Worm (Caenorhabditis elegans) whole organism, late embryonic: ENCODE data around the gene aipl-1.

ENCODE experiments used
- C08G9.2 ChIP-seq: sonication (generic microtip); optimal IDR thresholded peaks from 2 replicates; lab custom pipeline; 2016; ENCODE audit warnings: mild to moderate bottlenecking, missing genetic modification characterization, moderate library complexity, missing compliant biosample characterization
- C38D4.7 ChIP-seq: fragments of 200-800 bp; sonication (Bioruptor generic); optimal IDR thresholded peaks from 2 replicates; lab custom pipeline; 2018; ENCODE audit warnings: mild to moderate bottlenecking, missing genetic modification characterization, moderate library complexity, missing compliant biosample characterization
- F13H6.1 ChIP-seq: sonication (generic microtip); optimal IDR thresholded peaks from 2 replicates; lab custom pipeline; 2016; ENCODE audit warnings: missing genetic modification characterization, missing compliant biosample characterization
- K09A11.1 ChIP-seq: sonication (generic microtip); optimal IDR thresholded peaks from 2 replicates; lab custom pipeline; 2017; ENCODE audit warnings: antibody characterized with exemption, mild to moderate bottlenecking, missing genetic modification characterization, missing compliant biosample characterization; ENCODE audit not compliant: insufficient read depth
- T23F11.4 ChIP-seq: fragments of 200-800 bp; sonication (Bioruptor generic); optimal IDR thresholded peaks from 2 replicates; lab custom pipeline; 2018; ENCODE audit warnings: mild to moderate bottlenecking, missing genetic modification characterization, missing compliant biosample characterization
- Y22D7AL.16 ChIP-seq: sonication (generic microtip); optimal IDR thresholded peaks from 2 replicates; lab custom pipeline; 2016; ENCODE audit warnings: missing genetic modification characterization, missing compliant biosample characterization
- ama-1 ChIP-seq: fragments of 150-350 bp; optimal IDR thresholded peaks from 2 replicates; lab custom pipeline; 2014
- ceh-14 ChIP-seq: sonication (generic microtip); optimal IDR thresholded peaks from 2 replicates; lab custom pipeline; 2016; ENCODE audit warnings: missing genotype, missing genetic modification characterization, missing compliant biosample characterization
- ceh-18 ChIP-seq: sonication (generic microtip); optimal IDR thresholded peaks from 2 replicates; lab custom pipeline; 2016; ENCODE audit warnings: missing genetic modification characterization, missing compliant biosample characterization
- ceh-19 ChIP-seq: fragments of 200-800 bp; sonication (Bioruptor generic); optimal IDR thresholded peaks from 2 replicates; lab custom pipeline; 2018; ENCODE audit warnings: mild to moderate bottlenecking, missing genetic modification characterization, missing compliant biosample characterization
- ceh-22 ChIP-seq: sonication (generic microtip); optimal IDR thresholded peaks from 2 replicates; lab custom pipeline; 2017; ENCODE audit warnings: missing biosample characterization, missing genetic modification characterization
- ceh-24 ChIP-seq: sonication (generic microtip); optimal IDR thresholded peaks from 2 replicates; lab custom pipeline; 2016; ENCODE audit warnings: mild to moderate bottlenecking, missing genetic modification characterization, missing compliant biosample characterization
- ceh-30 ChIP-seq: fragments of 150-350 bp; optimal IDR thresholded peaks from 2 replicates; lab custom pipeline; 2014; ENCODE audit warnings: missing biosample characterization, missing genetic modification characterization
- ceh-34 ChIP-seq: sonication (generic microtip); optimal IDR thresholded peaks from 2 replicates; lab custom pipeline; 2016; ENCODE audit warnings: mild to moderate bottlenecking, missing genetic modification characterization, missing compliant biosample characterization
- ceh-45 ChIP-seq: fragments of 200-800 bp; sonication (Bioruptor generic); IDR thresholded peaks from 2 replicates; pipeline ENCODE4 v1.3.6; 2022; ENCODE audit warnings: missing genetic modification reagents, missing genetic modification characterization, missing compliant biosample characterization
- ceh-48 ChIP-seq: sonication (generic microtip); optimal IDR thresholded peaks from 2 replicates; lab custom pipeline; 2016; ENCODE audit warnings: missing genetic modification characterization, inconsistent platforms, missing compliant biosample characterization
- ceh-6 ChIP-seq: fragments of 200-800 bp; sonication (Bioruptor generic); optimal IDR thresholded peaks from 2 replicates; lab custom pipeline; 2018; ENCODE audit warnings: mild to moderate bottlenecking, missing genetic modification characterization, missing compliant biosample characterization
- che-1 ChIP-seq: sonication (generic microtip); optimal IDR thresholded peaks from 2 replicates; lab custom pipeline; 2016; ENCODE audit warnings: mild to moderate bottlenecking, missing genetic modification characterization, missing compliant biosample characterization
- dve-1 ChIP-seq: sonication (generic microtip); optimal IDR thresholded peaks from 2 replicates; lab custom pipeline; 2017; ENCODE audit warnings: antibody characterized with exemption, mild to moderate bottlenecking, missing genetic modification characterization, missing compliant biosample characterization
- elt-4 ChIP-seq: sonication (generic microtip); optimal IDR thresholded peaks from 2 replicates; lab custom pipeline; 2016; ENCODE audit warnings: missing genetic modification characterization, missing compliant biosample characterization
- eyg-1 ChIP-seq: sonication (generic microtip); optimal IDR thresholded peaks from 2 replicates; lab custom pipeline; 2016; ENCODE audit warnings: missing genotype, missing genetic modification characterization, missing compliant biosample characterization
- fax-1 ChIP-seq: sonication (generic microtip); optimal IDR thresholded peaks from 2 replicates; lab custom pipeline; 2016; ENCODE audit warnings: missing genotype, missing genetic modification characterization, missing compliant biosample characterization
- fkh-6 ChIP-seq: sonication (generic microtip); optimal IDR thresholded peaks from 2 replicates; lab custom pipeline; 2016; ENCODE audit warnings: missing genetic modification characterization, missing compliant biosample characterization
- gmeb-2 ChIP-seq: sonication (generic microtip); optimal IDR thresholded peaks from 2 replicates; lab custom pipeline; 2016; ENCODE audit warnings: missing genetic modification characterization, inconsistent platforms, missing compliant biosample characterization
- hlh-13 ChIP-seq: fragments of 200-800 bp; sonication (Bioruptor generic); optimal IDR thresholded peaks from 2 replicates; lab custom pipeline; 2018; ENCODE audit warnings: mild to moderate bottlenecking, missing genetic modification characterization, missing compliant biosample characterization
- hlh-15 ChIP-seq: sonication (generic microtip); optimal IDR thresholded peaks from 2 replicates; lab custom pipeline; 2016; ENCODE audit warnings: missing genetic modification characterization, missing compliant biosample characterization
- hlh-30 ChIP-seq: sonication (generic microtip); optimal IDR thresholded peaks from 2 replicates; lab custom pipeline; 2017; ENCODE audit warnings: antibody characterized with exemption, missing genetic modification characterization, missing compliant biosample characterization; ENCODE audit not compliant: insufficient read depth
- hlh-6 ChIP-seq: sonication (generic microtip); optimal IDR thresholded peaks from 2 replicates; lab custom pipeline; 2016; ENCODE audit warnings: missing genotype, missing genetic modification characterization, missing compliant biosample characterization
- hlh-8 ChIP-seq: sonication (generic microtip); optimal IDR thresholded peaks from 2 replicates; lab custom pipeline; 2016; ENCODE audit warnings: missing genotype, missing genetic modification characterization, missing compliant biosample characterization
- lim-6 ChIP-seq: sonication (generic microtip); optimal IDR thresholded peaks from 2 replicates; lab custom pipeline; 2016; ENCODE audit warnings: missing genetic modification characterization, missing compliant biosample characterization
- madf-2 ChIP-seq: sonication (generic microtip); optimal IDR thresholded peaks from 2 replicates; lab custom pipeline; 2017; ENCODE audit warnings: missing genetic modification characterization, missing compliant biosample characterization
- mec-3 ChIP-seq: sonication (generic microtip); optimal IDR thresholded peaks from 2 replicates; lab custom pipeline; 2016; ENCODE audit warnings: borderline replicate concordance, missing genetic modification characterization, missing compliant biosample characterization
- nfya-1 ChIP-seq: sonication (generic microtip); optimal IDR thresholded peaks from 2 replicates; lab custom pipeline; 2017; ENCODE audit warnings: missing genetic modification characterization, mild to moderate bottlenecking, missing compliant biosample characterization, antibody characterized with exemption, moderate library complexity
- nhr-11 ChIP-seq: fragments of 150-350 bp; optimal IDR thresholded peaks from 2 replicates; lab custom pipeline; 2014; ENCODE audit warnings: missing biosample characterization, missing genetic modification characterization
- nhr-232 ChIP-seq: sonication (generic microtip); optimal IDR thresholded peaks from 2 replicates; lab custom pipeline; 2016; ENCODE audit warnings: missing genetic modification characterization, missing compliant biosample characterization
- npax-4 ChIP-seq: sonication (generic microtip); optimal IDR thresholded peaks from 2 replicates; lab custom pipeline; 2016; ENCODE audit warnings: missing genetic modification characterization, missing compliant biosample characterization
- odd-2 ChIP-seq: sonication (generic microtip); optimal IDR thresholded peaks from 2 replicates; lab custom pipeline; 2017; ENCODE audit warnings: antibody characterized with exemption, mild to moderate bottlenecking, missing genetic modification characterization, missing compliant biosample characterization
- pag-3 ChIP-seq: sonication (generic microtip); optimal IDR thresholded peaks from 2 replicates; lab custom pipeline; 2016; ENCODE audit warnings: missing compliant biosample characterization, missing genetic modification characterization, borderline replicate concordance
- pat-9 ChIP-seq: fragments of 200-800 bp; sonication (Bioruptor generic); optimal IDR thresholded peaks from 2 replicates; lab custom pipeline; 2018; ENCODE audit warnings: mild to moderate bottlenecking, missing genetic modification characterization, moderate library complexity, missing compliant biosample characterization
- pha-2 ChIP-seq: sonication (generic microtip); optimal IDR thresholded peaks from 2 replicates; lab custom pipeline; 2017; ENCODE audit warnings: mild to moderate bottlenecking, missing genetic modification characterization, missing compliant biosample characterization
- pha-4 ChIP-seq: fragments of 150-350 bp; optimal IDR thresholded peaks from 2 replicates; lab custom pipeline; 2018; ENCODE audit warnings: missing biosample characterization, missing genetic modification reagents, missing genetic modification characterization
- pqm-1 ChIP-seq: sonication (generic microtip); optimal IDR thresholded peaks from 2 replicates; lab custom pipeline; 2016; ENCODE audit warnings: missing genetic modification characterization, missing compliant biosample characterization
- ref-2 ChIP-seq: sonication (generic microtip); optimal IDR thresholded peaks from 2 replicates; lab custom pipeline; 2016; ENCODE audit warnings: missing genetic modification characterization, missing compliant biosample characterization
- rnt-1 ChIP-seq: sonication (generic microtip); optimal IDR thresholded peaks from 2 replicates; lab custom pipeline; 2016; ENCODE audit warnings: missing genetic modification characterization, missing compliant biosample characterization
- sdc-2 ChIP-seq: sonication (generic microtip); optimal IDR thresholded peaks from 2 replicates; lab custom pipeline; 2016; ENCODE audit warnings: missing genotype, missing genetic modification characterization, missing compliant biosample characterization
- sox-4 ChIP-seq: sonication (generic microtip); optimal IDR thresholded peaks from 2 replicates; lab custom pipeline; 2017; ENCODE audit warnings: mild to moderate bottlenecking, missing genetic modification characterization, inconsistent platforms, missing compliant biosample characterization
- syd-9 ChIP-seq: sonication (generic microtip); optimal IDR thresholded peaks from 2 replicates; lab custom pipeline; 2016; ENCODE audit warnings: mild to moderate bottlenecking, missing genetic modification characterization, moderate library complexity, missing compliant biosample characterization
- tbx-2 ChIP-seq: sonication (generic microtip); optimal IDR thresholded peaks from 2 replicates; lab custom pipeline; 2016; ENCODE audit warnings: missing genetic modification characterization, missing compliant biosample characterization
- tbx-7 ChIP-seq: sonication (generic microtip); optimal IDR thresholded peaks from 2 replicates; lab custom pipeline; 2016; ENCODE audit warnings: missing genotype, missing genetic modification characterization, missing compliant biosample characterization
- ttx-3 ChIP-seq: sonication (generic microtip); optimal IDR thresholded peaks from 2 replicates; lab custom pipeline; 2016; ENCODE audit warnings: missing genetic modification reagents, missing genetic modification characterization, missing compliant biosample characterization
- unc-3 ChIP-seq, 2 experiments: fragments of 200-800 bp in 1 of 2; sonication (Bioruptor generic) in 1 of 2; sonication (generic microtip) in 1 of 2; conservative IDR thresholded peaks in 1 of 2; optimal IDR thresholded peaks in 1 of 2; 2 replicates each; pipeline versions ENCODE4 v1.3.6 to Lab custom; 2016 to 2022; ENCODE audit warnings: missing compliant biosample characterization in 2 of 2, missing genetic modification characterization in 2 of 2, missing genetic modification reagents in 1 of 2
- unc-55 ChIP-seq: sonication (generic microtip); optimal IDR thresholded peaks from 2 replicates; lab custom pipeline; 2017; ENCODE audit warnings: missing biosample characterization, missing genetic modification reagents, missing genetic modification characterization
- zip-5 ChIP-seq: sonication (generic microtip); optimal IDR thresholded peaks from 2 replicates; lab custom pipeline; 2016; ENCODE audit warnings: missing genetic modification characterization, missing compliant biosample characterization
- ztf-16 ChIP-seq: sonication (generic microtip); optimal IDR thresholded peaks from 2 replicates; lab custom pipeline; 2017; ENCODE audit warnings: missing genetic modification characterization, missing compliant biosample characterization

The aipl-1 gene

ce11 chrV:15136772-15137171 lies at the start of gene aipl-1:
Gene aipl-1, minus strand, starts transcription at chrV:15136801.
- TF ChIP-seq ceh-6 (GFP tag; lab: Kevin White, UChicago): no peak
- TF ChIP-seq rnt-1: peak; percentile 47
- no peak for TF ChIP-seq ceh-30 (tag; lab: Kevin White, UChicago)
- peak; percentile 41 for TF ChIP-seq pqm-1
- no peak for TF ChIP-seq odd-2 (tag; lab: Kevin White, UChicago)
- TF ChIP-seq tbx-2 (tag; lab: Kevin White, UChicago): peak; percentile 78
- no peak for TF ChIP-seq hlh-6 (tag; lab: Kevin White, UChicago)
- peak; percentile 63 for TF ChIP-seq ceh-14
- no peak for TF ChIP-seq ceh-24
- peak; percentile 36 for TF ChIP-seq fax-1 (tag; lab: Kevin White, UChicago)
- no peak for TF ChIP-seq ceh-48 (tag; lab: Kevin White, UChicago)
- TF ChIP-seq syd-9: no peak
- no peak for TF ChIP-seq ama-1 (lab: Kevin White, UChicago)
- no peak for TF ChIP-seq pag-3 (tag; lab: Kevin White, UChicago)
- TF ChIP-seq pha-2: no peak
- no peak for TF ChIP-seq hlh-15 (tag; lab: Kevin White, UChicago)
- peak; percentile 11 for TF ChIP-seq zip-5 (tag; lab: Kevin White, UChicago)
- TF ChIP-seq unc-3 (GFP tag; conservative IDR thresholded peaks at IDR 0.05; lab: Robert Waterston, UW): no peak
- TF ChIP-seq unc-3 (tag; optimal IDR thresholded peaks at IDR 0.05; lab: Kevin White, UChicago): peak; percentile 19
- TF ChIP-seq elt-4: no peak
- TF ChIP-seq ceh-18 (tag; lab: Kevin White, UChicago): no peak
- no peak for TF ChIP-seq ceh-22 (tag; lab: Kevin White, UChicago)
- TF ChIP-seq hlh-8 (tag; lab: Kevin White, UChicago): no peak
- no peak for TF ChIP-seq tbx-7
- TF ChIP-seq Y22D7AL.16: no peak
- no peak for TF ChIP-seq nhr-232
- TF ChIP-seq ceh-45: no peak
- TF ChIP-seq pha-4: no peak
- TF ChIP-seq eyg-1 (tag; lab: Kevin White, UChicago): no peak
- TF ChIP-seq gmeb-2 (tag; lab: Kevin White, UChicago): no peak
- peak; percentile 7 for TF ChIP-seq unc-55 (GFP tag; lab: Kevin White, UChicago)
- no peak for TF ChIP-seq hlh-13
- no peak for TF ChIP-seq dve-1
- no peak for TF ChIP-seq T23F11.4 (GFP tag; lab: Kevin White, UChicago)
- TF ChIP-seq sox-4 (tag; lab: Kevin White, UChicago): no peak
- no peak for TF ChIP-seq ref-2 (tag; lab: Kevin White, UChicago)
- TF ChIP-seq mec-3 (tag; lab: Kevin White, UChicago): no peak
- TF ChIP-seq ceh-19: no peak
- no peak for TF ChIP-seq npax-4 (tag; lab: Kevin White, UChicago)
- TF ChIP-seq nfya-1 (tag; lab: Kevin White, UChicago): peak; percentile 35
- TF ChIP-seq F13H6.1: no peak
- no peak for TF ChIP-seq fkh-6 (tag; lab: Kevin White, UChicago)
- TF ChIP-seq che-1 (tag; lab: Kevin White, UChicago): no peak
- no peak for TF ChIP-seq nhr-11 (tag; lab: Kevin White, UChicago)
- no peak for TF ChIP-seq K09A11.1 (tag; lab: Kevin White, UChicago)
- peak; percentile 8 for TF ChIP-seq lim-6 (tag; lab: Kevin White, UChicago)
- TF ChIP-seq C08G9.2 (tag; lab: Kevin White, UChicago): peak; percentile 53
- TF ChIP-seq sdc-2 (tag; lab: Kevin White, UChicago): no peak
- no peak for TF ChIP-seq ztf-16 (tag; lab: Kevin White, UChicago)
- no peak for TF ChIP-seq madf-2 (tag; lab: Kevin White, UChicago)
- no peak for TF ChIP-seq pat-9
- no peak for TF ChIP-seq hlh-30 (tag; lab: Kevin White, UChicago)
- TF ChIP-seq C38D4.7: no peak
- no peak for TF ChIP-seq ttx-3
- peak; percentile 10 for TF ChIP-seq ceh-34 (tag; lab: Kevin White, UChicago)
